Fruit fly (Drosophila melanogaster) whole organism, prepupa: Measurements from ENCODE around the gene Rpn12R.

Experiments used
- CG11294 ChIP-seq: fragments of 200-800 bp; sonication (Bioruptor generic); IDR thresholded peaks from 2 replicates; pipeline ENCODE4 v1.3.6; 2022; ENCODE audit warnings: missing biosample characterization, missing genetic modification characterization
- CG1621 ChIP-seq: fragments of 200-800 bp; sonication (Bioruptor generic); optimal IDR thresholded peaks from 3 replicates; lab custom pipeline; 2018; ENCODE audit warnings: missing biosample characterization, mild to moderate bottlenecking, missing genetic modification characterization
- CG32006 ChIP-seq: fragments of 200-800 bp; sonication (Bioruptor generic); optimal IDR thresholded peaks from 3 replicates; lab custom pipeline; 2017; ENCODE audit warnings: missing biosample characterization, mild to moderate bottlenecking, missing genetic modification characterization
- CG6792 ChIP-seq: fragments of 200-800 bp; sonication (Bioruptor generic); optimal IDR thresholded peaks from 3 replicates; lab custom pipeline; 2016; ENCODE audit warnings: missing biosample characterization, missing genetic modification characterization
- Gug ChIP-seq: fragments of 200-800 bp; sonication (Bioruptor generic); IDR thresholded peaks from 2 replicates; pipeline ENCODE4 v1.3.6; 2022; ENCODE audit warnings: missing biosample characterization, missing genetic modification characterization
- salr ChIP-seq, 2 experiments: fragments of 200-800 bp; sonication (Bioruptor generic); optimal IDR thresholded peaks; 3 replicates each; lab custom pipeline; 2016 to 2018; ENCODE audit warnings: missing biosample characterization in 2 of 2, missing genetic modification characterization in 2 of 2, mild to moderate bottlenecking in 1 of 2
- topi ChIP-seq: fragments of 200-800 bp; sonication (Bioruptor generic); optimal IDR thresholded peaks from 3 replicates; lab custom pipeline; 2016; ENCODE audit warnings: missing biosample characterization, missing genetic modification characterization
- vri ChIP-seq: fragments of 200-800 bp; sonication (Bioruptor generic); optimal IDR thresholded peaks from 3 replicates; lab custom pipeline; 2016; ENCODE audit warnings: missing biosample characterization, mild to moderate bottlenecking, missing genetic modification characterization

DNA sequence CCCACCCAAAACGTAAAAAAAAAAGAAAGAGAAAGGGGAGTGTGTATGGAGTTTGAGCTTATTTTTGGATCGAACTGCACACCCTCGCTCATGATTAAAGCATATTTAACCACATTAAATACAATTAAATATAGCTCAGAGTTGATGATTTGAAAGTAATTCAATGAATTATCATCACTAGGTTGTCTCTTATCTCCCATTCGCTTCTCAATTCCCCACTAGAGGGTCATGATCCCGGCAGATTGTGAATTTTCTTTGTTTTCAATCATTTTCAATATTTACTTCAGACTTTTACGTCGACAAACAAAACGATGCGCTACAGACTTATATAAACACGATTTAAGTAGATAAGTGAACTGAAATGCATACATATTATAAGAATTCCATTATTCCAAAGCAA is 34.0 kb upstream of the Rpn12R start:
- TF ChIP-seq vri (GFP tag; lab: Kevin White, UChicago) (no peak), CG11294 (no peak), Gug (no peak), CG32006 (GFP tag; lab: Kevin White, UChicago) (no peak), topi (GFP tag; lab: Kevin White, UChicago) (no peak), CG6792 (GFP tag; lab: Kevin White, UChicago) (no peak), salr (GFP tag; optimal IDR thresholded peaks at IDR 0.05; lab: Kevin White, UChicago) (no peak), CG1621 (no peak)
